Worm (Caenorhabditis elegans) whole organism, L4 larva: ENCODE data around the gene F33E11.3.
A peak's percentile ranks its signal among the peaks of the same experiment; 100 is the strongest.

Experiments used
- D1046.2 ChIP-seq: fragments of 200-800 bp; sonication (Bioruptor generic); IDR thresholded peaks from 2 replicates; pipeline ENCODE4 v1.3.6; 2022; ENCODE audit warnings: missing genetic modification characterization, missing compliant biosample characterization
- F37D6.2 ChIP-seq: sonication (generic microtip); optimal IDR thresholded peaks from 2 replicates; lab custom pipeline; 2016; ENCODE audit warnings: mild to moderate bottlenecking, missing genetic modification characterization, missing compliant biosample characterization
- ZK337.2 ChIP-seq: fragments of 200-800 bp; sonication (Bioruptor generic); IDR thresholded peaks from 2 replicates; pipeline ENCODE4 v1.3.6; 2022; ENCODE audit warnings: missing genetic modification reagents, missing genetic modification characterization, missing compliant biosample characterization
- ZK546.5 ChIP-seq, 2 experiments: sonication (generic microtip); optimal IDR thresholded peaks; 2 replicates each; lab custom pipeline; 2017; ENCODE audit warnings: missing biosample characterization in 2 of 2, missing genetic modification characterization in 2 of 2
- ama-1 ChIP-seq: fragments of 150-350 bp; optimal IDR thresholded peaks from 2 replicates; lab custom pipeline; 2014; ENCODE audit warnings: inconsistent platforms, mixed read lengths
- ceh-28 ChIP-seq: fragments of 150-350 bp; optimal IDR thresholded peaks from 2 replicates; lab custom pipeline; 2014; ENCODE audit warnings: missing biosample characterization, missing genetic modification reagents, missing genetic modification characterization
- ces-1 ChIP-seq: fragments of 150-350 bp; sonication (generic microtip); optimal IDR thresholded peaks from 4 replicates; lab custom pipeline; 2014; ENCODE audit warnings: missing biosample characterization, missing genetic modification reagents, missing genetic modification characterization
- daf-12 ChIP-seq: fragments of 150-350 bp; optimal IDR thresholded peaks from 2 replicates; lab custom pipeline; 2014; ENCODE audit warnings: missing biosample characterization, missing genetic modification reagents, missing genetic modification characterization
- daf-16 ChIP-seq, 3 experiments: sonication (generic microtip); optimal IDR thresholded peaks; 2 replicates each; lab custom pipeline; 2016 to 2017; ENCODE audit warnings: missing genetic modification characterization in 3 of 3, missing genetic modification reagents in 3 of 3, mild to moderate bottlenecking in 2 of 3, missing compliant biosample characterization in 2 of 3, missing biosample characterization in 1 of 3, moderate library complexity in 1 of 3
- dmd-8 ChIP-seq: fragments of 200-800 bp; sonication (Bioruptor generic); IDR thresholded peaks from 2 replicates; pipeline ENCODE4 v1.3.6; 2022; ENCODE audit warnings: missing genetic modification characterization, missing compliant biosample characterization
- dpl-1 ChIP-seq: fragments of 150-350 bp; optimal IDR thresholded peaks from 2 replicates; lab custom pipeline; 2014; ENCODE audit warnings: missing biosample characterization, missing genetic modification reagents, missing genetic modification characterization
- duxl-1 ChIP-seq: sonication (generic microtip); optimal IDR thresholded peaks from 2 replicates; lab custom pipeline; 2016; ENCODE audit warnings: mild to moderate bottlenecking, missing genetic modification characterization, moderate library complexity, missing compliant biosample characterization; ENCODE audit not compliant: poor library complexity
- dve-1 ChIP-seq: sonication (generic microtip); optimal IDR thresholded peaks from 2 replicates; lab custom pipeline; 2017; ENCODE audit warnings: antibody characterized with exemption, mild to moderate bottlenecking, missing genetic modification characterization, missing compliant biosample characterization; ENCODE audit not compliant: insufficient read depth
- egl-43 ChIP-seq: fragments of 200-800 bp; sonication (Bioruptor generic); IDR thresholded peaks from 2 replicates; pipeline ENCODE4 v1.3.6; 2022; ENCODE audit warnings: missing genetic modification reagents, missing genetic modification characterization, missing compliant biosample characterization
- hif-1 ChIP-seq, 2 experiments: sonication (generic microtip); optimal IDR thresholded peaks; 2 replicates each; lab custom pipeline; 2016 to 2017; ENCODE audit warnings: missing compliant biosample characterization in 2 of 2, missing genetic modification characterization in 2 of 2, missing genetic modification reagents in 2 of 2, missing genotype in 2 of 2, mild to moderate bottlenecking in 1 of 2
- hmg-1.1 ChIP-seq: fragments of 200-800 bp; sonication (Bioruptor generic); IDR thresholded peaks from 2 replicates; pipeline ENCODE4 v1.3.6; 2022; ENCODE audit warnings: missing genetic modification reagents, missing genetic modification characterization, missing compliant biosample characterization
- lin-29 ChIP-seq: fragments of 200-800 bp; sonication (Bioruptor generic); IDR thresholded peaks from 2 replicates; pipeline ENCODE4 v1.3.6; 2022; ENCODE audit warnings: missing genetic modification reagents, missing genetic modification characterization, missing compliant biosample characterization
- lin-38 ChIP-seq: fragments of 200-800 bp; sonication (Bioruptor generic); IDR thresholded peaks from 2 replicates; pipeline ENCODE4 v1.3.6; 2022; ENCODE audit warnings: missing genetic modification reagents, missing genetic modification characterization, missing compliant biosample characterization
- mdl-1 ChIP-seq, 2 experiments: fragments of 150-350 bp in 1 of 2; sonication (generic microtip) in 1 of 2; optimal IDR thresholded peaks; 2 replicates each; lab custom pipeline; 2014 to 2017; ENCODE audit warnings: missing biosample characterization in 2 of 2, missing genetic modification characterization in 2 of 2
- mdt-29 ChIP-seq: fragments of 200-800 bp; sonication (Bioruptor generic); IDR thresholded peaks from 2 replicates; pipeline ENCODE4 v1.3.6; 2022; ENCODE audit warnings: missing genetic modification reagents, missing genetic modification characterization, missing compliant biosample characterization
- mes-2 ChIP-seq: sonication (generic microtip); optimal IDR thresholded peaks from 2 replicates; lab custom pipeline; 2016; ENCODE audit warnings: missing genotype, mild to moderate bottlenecking, missing genetic modification characterization, missing compliant biosample characterization; ENCODE audit not compliant: poor library complexity, severe bottlenecking
- nhr-10 ChIP-seq: fragments of 150-350 bp; optimal IDR thresholded peaks from 2 replicates; lab custom pipeline; 2014; ENCODE audit warnings: missing biosample characterization, missing genetic modification characterization
- nhr-41 ChIP-seq: fragments of 200-800 bp; sonication (Bioruptor generic); IDR thresholded peaks from 2 replicates; pipeline ENCODE4 v1.3.6; 2022; ENCODE audit warnings: missing genetic modification reagents, missing genetic modification characterization, missing compliant biosample characterization
- nhr-6 ChIP-seq: fragments of 150-350 bp; optimal IDR thresholded peaks from 2 replicates; lab custom pipeline; 2014; ENCODE audit warnings: missing biosample characterization, missing genetic modification characterization
- sdz-12 ChIP-seq: fragments of 200-800 bp; sonication (Bioruptor generic); optimal IDR thresholded peaks from 2 replicates; lab custom pipeline; 2018; ENCODE audit warnings: mild to moderate bottlenecking, missing genetic modification characterization, missing compliant biosample characterization
- set-16 ChIP-seq: fragments of 200-800 bp; sonication (Bioruptor generic); IDR thresholded peaks from 2 replicates; pipeline ENCODE4 v1.3.6; 2022; ENCODE audit warnings: missing genetic modification reagents, missing genetic modification characterization, missing compliant biosample characterization
- spr-3 ChIP-seq: fragments of 200-800 bp; sonication (Bioruptor generic); optimal IDR thresholded peaks from 2 replicates; lab custom pipeline; 2018; ENCODE audit warnings: mild to moderate bottlenecking, missing genetic modification characterization, missing compliant biosample characterization
- tag-97 ChIP-seq: fragments of 200-800 bp; sonication (Bioruptor generic); IDR thresholded peaks from 2 replicates; pipeline ENCODE4 v1.3.6; 2022; ENCODE audit warnings: missing genetic modification characterization, missing compliant biosample characterization
- unc-130 ChIP-seq: sonication (generic microtip); optimal IDR thresholded peaks from 2 replicates; lab custom pipeline; 2016; ENCODE audit warnings: missing genetic modification reagents, missing genetic modification characterization, missing compliant biosample characterization
- unc-62 ChIP-seq, 3 experiments: fragments of 150-350 bp in 1 of 3; sonication (generic microtip); optimal IDR thresholded peaks in 2 of 3; peaks in 1 of 3; 1 replicate in 1 of 3; 2 replicates in 2 of 3; lab custom pipeline; 2014 to 2017; ENCODE audit warnings: missing biosample characterization in 3 of 3, missing genetic modification characterization in 3 of 3, missing genetic modification reagents in 3 of 3, missing genotype in 1 of 3
- zag-1 ChIP-seq: fragments of 150-350 bp; optimal IDR thresholded peaks from 2 replicates; lab custom pipeline; 2014; ENCODE audit warnings: missing biosample characterization, missing genetic modification characterization
- zfp-2 ChIP-seq: sonication (generic microtip); optimal IDR thresholded peaks from 2 replicates; lab custom pipeline; 2016; ENCODE audit warnings: mild to moderate bottlenecking, missing genetic modification characterization, missing compliant biosample characterization
- ztf-7 ChIP-seq: fragments of 150-350 bp; optimal IDR thresholded peaks from 2 replicates; lab custom pipeline; 2014; ENCODE audit warnings: missing biosample characterization, missing genetic modification characterization

F33E11.3 gene

ce11 chrV:316919-317318 lies 12.4 kb upstream of the F33E11.3 start:
- TF ChIP-seq dmd-8 (GFP tag; lab: Robert Waterston, UW) = peak; percentile 85
- TF ChIP-seq egl-43 (GFP tag; lab: Robert Waterston, UW) = peak; percentile 61; the same call in 1 of the 2 replicates
- 0 out of 2 replicates have a peak, but pooled peaks have one; percentile 28 for TF ChIP-seq D1046.2 (GFP tag; lab: Robert Waterston, UW)

- TF ChIP-seq mdt-29 (GFP tag; lab: Robert Waterston, UW) (no peak), hif-1 (tag; optimal IDR thresholded peaks at IDR 0.05; lab: Kevin White, UChicago) (no peak), zag-1 (no peak), dve-1 (tag; lab: Kevin White, UChicago) (no peak), spr-3 (GFP tag; lab: Kevin White, UChicago) (no peak), nhr-41 (GFP tag; lab: Robert Waterston, UW) (no peak), tag-97 (GFP tag; lab: Robert Waterston, UW) (no peak), duxl-1 (tag; lab: Kevin White, UChicago) (no peak), sdz-12 (GFP tag; lab: Kevin White, UChicago) (no peak), F37D6.2 (no peak), D1046.2 (GFP tag; lab: Robert Waterston, UW) (no peak)
Measured at ce11 chrV:312421-312820, 7.9 kb upstream of the F33E11.3 start, which contains the start of gene nhr-15. TSS of gene nhr-15 (plus strand) at chrV:312721.

ce11 chrV:311485-312090 lies 7.1 kb upstream of the F33E11.3 start, which contains the start of gene phf-10:
TSS of gene phf-10 (minus strand) at chrV:311565.
- peak; percentile 42; the same call in 1 of the 2 replicates for TF ChIP-seq hmg-1.1 (GFP tag; lab: Robert Waterston, UW)
- peak; percentile 67 for TF ChIP-seq mes-2 (tag; lab: Kevin White, UChicago)
- TF ChIP-seq dpl-1 (GFP tag; lab: Kevin White, UChicago) = peak; percentile 61
- no peak for TF ChIP-seq mdt-29 (GFP tag; lab: Robert Waterston, UW)
- TF ChIP-seq nhr-10 (tag; lab: Kevin White, UChicago) = no peak
- TF ChIP-seq nhr-6 = peak; percentile 14
- peak; percentile 48 for TF ChIP-seq lin-38 (GFP tag; lab: Robert Waterston, UW)

- TF ChIP-seq daf-16 (GFP tag; optimal IDR thresholded peaks at IDR 0.05; lab: Kevin White, UChicago) (no peak), daf-16 (tag; optimal IDR thresholded peaks at IDR 0.05; lab: Kevin White, UChicago) (no peak), zfp-2 (tag; lab: Kevin White, UChicago) (no peak), ces-1 (no peak), daf-12 (tag; lab: Kevin White, UChicago) (no peak), ZK546.5 (tag; optimal IDR thresholded peaks at IDR 0.05; lab: Kevin White, UChicago) (no peak), set-16 (GFP tag; lab: Robert Waterston, UW) (peak; percentile 91), dpl-1 (GFP tag; lab: Kevin White, UChicago) (no peak), mdl-1 (tag; optimal IDR thresholded peaks at IDR 0.05; lab: Kevin White, UChicago) (no peak)
Measured at ce11 chrV:303271-303670, 1.2 kb downstream of the F33E11.3 start.

- TF ChIP-seq set-16 (GFP tag; lab: Robert Waterston, UW) (peak; percentile 92), lin-29 (GFP tag; lab: Robert Waterston, UW) (no peak), ama-1 (lab: Kevin White, UChicago) (no peak)
Measured at ce11 chrV:298395-298794, 6.1 kb downstream of the F33E11.3 start.

- TF ChIP-seq unc-62 (GFP tag; optimal IDR thresholded peaks at IDR 0.05 in 1 of 2; lab: Kevin White, UChicago) = peak in 1 of 2 experiments; percentile 91
- TF ChIP-seq unc-62 (tag; optimal IDR thresholded peaks at IDR 0.05; lab: Kevin White, UChicago) = no peak
- no peak for TF ChIP-seq ceh-28 (tag; lab: Kevin White, UChicago)
- no peak for TF ChIP-seq ZK337.2 (GFP tag; lab: Robert Waterston, UW)
- TF ChIP-seq unc-130 (GFP tag; lab: Kevin White, UChicago) = peak; percentile 37
- no peak for TF ChIP-seq zfp-2 (tag; lab: Kevin White, UChicago)
- no peak for TF ChIP-seq ztf-7 (tag; lab: Kevin White, UChicago)
- TF ChIP-seq, all 104 proteins: peak for 2
Measured at ce11 chrV:297424-297991, 7.0 kb downstream of the F33E11.3 start, which contains the start of gene F33E11.2. TSS of gene F33E11.2 (plus strand) at chrV:297947.
